Worm (Caenorhabditis elegans): Measurements from ENCODE around the gene T23B12.5.

T23B12.5 gene

ce11 chrV:8424840-8425814 is 22.7 kb downstream of the T23B12.5 start:
- TF ChIP-seq hmg-4 (GFP tag; optimal IDR thresholded peaks at IDR 0.05) (no peak), F13C5.2 (tag; optimal IDR thresholded peaks at IDR 0.05) (no peak), ama-1 (optimal IDR thresholded peaks at IDR 0.05) (no peak), ets-7 (tag; optimal IDR thresholded peaks at IDR 0.05) (no peak), sea-1 (GFP tag; conservative IDR thresholded peaks at IDR 0.05) (no peak), ceh-13 (GFP tag; optimal IDR thresholded peaks at IDR 0.05) (no peak), ceh-36 (tag; optimal IDR thresholded peaks at IDR 0.05) (no peak), aly-1 (tag; optimal IDR thresholded peaks at IDR 0.05) (no peak), scrt-1 (GFP tag; IDR thresholded peaks at IDR 0.05) (no peak), tbx-11 (GFP tag; IDR thresholded peaks at IDR 0.05) (no peak), tbx-37 (GFP tag; conservative IDR thresholded peaks at IDR 0.05) (no peak), hmbx-1 (tag; optimal IDR thresholded peaks at IDR 0.05) (no peak), hnd-1 (tag; optimal IDR thresholded peaks at IDR 0.05) (no peak), B0310.2 (tag; optimal IDR thresholded peaks at IDR 0.05) (no peak)

- no peak for TF ChIP-seq pes-1 (GFP tag; IDR thresholded peaks at IDR 0.05)
- TF ChIP-seq hmbx-1 (tag; optimal IDR thresholded peaks at IDR 0.05): no peak
- TF ChIP-seq hnd-1 (tag; optimal IDR thresholded peaks at IDR 0.05): no peak
- no peak for TF ChIP-seq tbx-11 (GFP tag; IDR thresholded peaks at IDR 0.05)
- TF ChIP-seq scrt-1 (GFP tag; IDR thresholded peaks at IDR 0.05): no peak
- no peak for TF ChIP-seq ceh-13 (GFP tag; optimal IDR thresholded peaks at IDR 0.05)
- TF ChIP-seq B0310.2 (tag; optimal IDR thresholded peaks at IDR 0.05): no peak
- TF ChIP-seq ets-7 (tag; optimal IDR thresholded peaks at IDR 0.05): no peak
- no peak for TF ChIP-seq F13C5.2 (tag; optimal IDR thresholded peaks at IDR 0.05)
- no peak for TF ChIP-seq sea-1 (GFP tag; conservative IDR thresholded peaks at IDR 0.05)
- TF ChIP-seq tra-4 (tag; optimal IDR thresholded peaks at IDR 0.05): no peak
These were observed 30.6 kb downstream of the T23B12.5 start for ce11 chrV:8417271-8417670.

- TF ChIP-seq ceh-13 (GFP tag; optimal IDR thresholded peaks at IDR 0.05): no peak
- TF ChIP-seq ama-1 (optimal IDR thresholded peaks at IDR 0.05): no peak
- no peak for TF ChIP-seq pes-1 (GFP tag; IDR thresholded peaks at IDR 0.05)
- no peak for TF ChIP-seq hnd-1 (tag; optimal IDR thresholded peaks at IDR 0.05)
- TF ChIP-seq sea-1 (GFP tag; conservative IDR thresholded peaks at IDR 0.05): no peak
- no peak for TF ChIP-seq flt-1 (GFP tag; IDR thresholded peaks at IDR 0.05)
- TF ChIP-seq ceh-36 (tag; optimal IDR thresholded peaks at IDR 0.05): no peak
- TF ChIP-seq hmbx-1 (tag; optimal IDR thresholded peaks at IDR 0.05): no peak
- TF ChIP-seq tbx-37 (GFP tag; conservative IDR thresholded peaks at IDR 0.05): no peak
- no peak for TF ChIP-seq tbx-11 (GFP tag; IDR thresholded peaks at IDR 0.05)
- TF ChIP-seq hmg-4 (GFP tag; optimal IDR thresholded peaks at IDR 0.05): no peak
- TF ChIP-seq ets-7 (tag; optimal IDR thresholded peaks at IDR 0.05): no peak
- TF ChIP-seq F13C5.2 (tag; optimal IDR thresholded peaks at IDR 0.05): no peak
- TF ChIP-seq tra-4 (tag; optimal IDR thresholded peaks at IDR 0.05): no peak
- TF ChIP-seq aly-1 (tag; optimal IDR thresholded peaks at IDR 0.05): no peak
- no peak for TF ChIP-seq B0310.2 (tag; optimal IDR thresholded peaks at IDR 0.05)
- no peak for TF ChIP-seq scrt-1 (GFP tag; IDR thresholded peaks at IDR 0.05)
These were observed 32.7 kb downstream of the T23B12.5 start for ce11 chrV:8415113-8415530.

ce11 chrV:8414036-8414728 is 33.6 kb downstream of the T23B12.5 start, which contains the start of gene pos-1:
Gene pos-1, plus strand, starts transcription at chrV:8414086.
- TF ChIP-seq tra-4 (tag; optimal IDR thresholded peaks at IDR 0.05) (no peak), scrt-1 (GFP tag; IDR thresholded peaks at IDR 0.05) (no peak), flt-1 (GFP tag; IDR thresholded peaks at IDR 0.05) (no peak), hmbx-1 (tag; optimal IDR thresholded peaks at IDR 0.05) (no peak), ets-7 (tag; optimal IDR thresholded peaks at IDR 0.05) (no peak), ceh-36 (tag; optimal IDR thresholded peaks at IDR 0.05) (no peak), pes-1 (GFP tag; IDR thresholded peaks at IDR 0.05) (no peak), tbx-11 (GFP tag; IDR thresholded peaks at IDR 0.05) (no peak), F13C5.2 (tag; optimal IDR thresholded peaks at IDR 0.05) (no peak), hnd-1 (tag; optimal IDR thresholded peaks at IDR 0.05) (no peak), ceh-13 (GFP tag; optimal IDR thresholded peaks at IDR 0.05) (no peak), hmg-4 (GFP tag; optimal IDR thresholded peaks at IDR 0.05) (no peak), ama-1 (optimal IDR thresholded peaks at IDR 0.05) (no peak), aly-1 (tag; optimal IDR thresholded peaks at IDR 0.05) (no peak), tbx-37 (GFP tag; conservative IDR thresholded peaks at IDR 0.05) (no peak), B0310.2 (tag; optimal IDR thresholded peaks at IDR 0.05) (no peak), sea-1 (GFP tag; conservative IDR thresholded peaks at IDR 0.05) (no peak)

- TF ChIP-seq B0310.2 (tag; optimal IDR thresholded peaks at IDR 0.05) (no peak), ets-7 (tag; optimal IDR thresholded peaks at IDR 0.05) (no peak), aly-1 (tag; optimal IDR thresholded peaks at IDR 0.05) (no peak), ama-1 (optimal IDR thresholded peaks at IDR 0.05) (no peak), hmbx-1 (tag; optimal IDR thresholded peaks at IDR 0.05) (no peak), pes-1 (GFP tag; IDR thresholded peaks at IDR 0.05) (no peak), tra-4 (tag; optimal IDR thresholded peaks at IDR 0.05) (no peak), ceh-13 (GFP tag; optimal IDR thresholded peaks at IDR 0.05) (no peak), ceh-36 (tag; optimal IDR thresholded peaks at IDR 0.05) (no peak), scrt-1 (GFP tag; IDR thresholded peaks at IDR 0.05) (no peak), hnd-1 (tag; optimal IDR thresholded peaks at IDR 0.05) (no peak), tbx-37 (GFP tag; conservative IDR thresholded peaks at IDR 0.05) (no peak), hmg-4 (GFP tag; optimal IDR thresholded peaks at IDR 0.05) (no peak), F13C5.2 (tag; optimal IDR thresholded peaks at IDR 0.05) (no peak), tbx-11 (GFP tag; IDR thresholded peaks at IDR 0.05) (no peak), flt-1 (GFP tag; IDR thresholded peaks at IDR 0.05) (no peak), sea-1 (GFP tag; conservative IDR thresholded peaks at IDR 0.05) (no peak)
These were observed 34.3 kb downstream of the T23B12.5 start, which contains the start of gene vha-18 for ce11 chrV:8413432-8414021. Gene vha-18, minus strand, starts transcription at chrV:8413482.

- no peak for TF ChIP-seq hnd-1 (tag; optimal IDR thresholded peaks at IDR 0.05)
- TF ChIP-seq pes-1 (GFP tag; IDR thresholded peaks at IDR 0.05): no peak
- no peak for TF ChIP-seq ceh-36 (tag; optimal IDR thresholded peaks at IDR 0.05)
- TF ChIP-seq tbx-11 (GFP tag; IDR thresholded peaks at IDR 0.05): no peak
- TF ChIP-seq ceh-13 (GFP tag; optimal IDR thresholded peaks at IDR 0.05): no peak
- no peak for TF ChIP-seq B0310.2 (tag; optimal IDR thresholded peaks at IDR 0.05)
- TF ChIP-seq ama-1 (optimal IDR thresholded peaks at IDR 0.05): no peak
- no peak for TF ChIP-seq hmbx-1 (tag; optimal IDR thresholded peaks at IDR 0.05)
- TF ChIP-seq tra-4 (tag; optimal IDR thresholded peaks at IDR 0.05): no peak
- TF ChIP-seq aly-1 (tag; optimal IDR thresholded peaks at IDR 0.05): no peak
- TF ChIP-seq sea-1 (GFP tag; conservative IDR thresholded peaks at IDR 0.05): no peak
- TF ChIP-seq F13C5.2 (tag; optimal IDR thresholded peaks at IDR 0.05): no peak
- no peak for TF ChIP-seq scrt-1 (GFP tag; IDR thresholded peaks at IDR 0.05)
- TF ChIP-seq ets-7 (tag; optimal IDR thresholded peaks at IDR 0.05): no peak
- TF ChIP-seq flt-1 (GFP tag; IDR thresholded peaks at IDR 0.05): no peak
- no peak for TF ChIP-seq hmg-4 (GFP tag; optimal IDR thresholded peaks at IDR 0.05)
- TF ChIP-seq tbx-37 (GFP tag; conservative IDR thresholded peaks at IDR 0.05): no peak
These were observed 37.4 kb downstream of the T23B12.5 start, which contains the start of gene F52E1.2 for ce11 chrV:8410406-8410805. Gene F52E1.2, plus strand, starts transcription at chrV:8410595.

Measured in whole organism, early embryonic.